Worm (Caenorhabditis elegans) whole organism, young adult: ENCODE measurements around the gene ZK617.26.
A peak's percentile ranks its signal among the peaks of the same experiment; 100 is the strongest.

Experiments
- F22D6.2 ChIP-seq: sonication (generic microtip); optimal IDR thresholded peaks from 2 replicates; lab custom pipeline; 2016; ENCODE audit warnings: mild to moderate bottlenecking, missing genetic modification characterization, missing compliant biosample characterization
- F23B12.7 ChIP-seq: sonication (generic microtip); optimal IDR thresholded peaks from 2 replicates; lab custom pipeline; 2017; ENCODE audit warnings: missing genetic modification characterization, mild to moderate bottlenecking, missing compliant biosample characterization, antibody characterized with exemption, moderate library complexity; ENCODE audit not compliant: insufficient read depth
- F33H1.4 ChIP-seq: fragments of 200-800 bp; sonication (Bioruptor generic); IDR thresholded peaks from 2 replicates; pipeline ENCODE4 v1.3.6; 2022; ENCODE audit warnings: missing genetic modification reagents, missing genetic modification characterization, missing compliant biosample characterization
- F55B11.4 ChIP-seq: sonication (generic microtip); optimal IDR thresholded peaks from 2 replicates; lab custom pipeline; 2016; ENCODE audit warnings: missing compliant biosample characterization, missing genetic modification characterization, borderline replicate concordance; ENCODE audit not compliant: insufficient read depth
- K11D2.4 ChIP-seq: fragments of 200-800 bp; sonication (Bioruptor generic); IDR thresholded peaks from 2 replicates; pipeline ENCODE4 v1.3.6; 2022; ENCODE audit warnings: missing genetic modification reagents, missing genetic modification characterization, missing compliant biosample characterization
- T26A5.8 ChIP-seq: sonication (generic microtip); optimal IDR thresholded peaks from 2 replicates; lab custom pipeline; 2016; ENCODE audit warnings: missing genetic modification characterization, missing compliant biosample characterization
- Y53G8AR.9 ChIP-seq: fragments of 200-800 bp; sonication (Bioruptor generic); conservative IDR thresholded peaks from 2 replicates; pipeline ENCODE4 v1.3.6; 2022; ENCODE audit warnings: missing genetic modification reagents, missing genetic modification characterization, missing compliant biosample characterization
- Y95B8A.8 ChIP-seq: fragments of 200-800 bp; sonication (Bioruptor generic); IDR thresholded peaks from 2 replicates; pipeline ENCODE4 v1.3.6; 2022; ENCODE audit warnings: missing genetic modification reagents, missing genetic modification characterization, missing compliant biosample characterization
- aptf-2 ChIP-seq: fragments of 200-800 bp; sonication (Bioruptor generic); conservative IDR thresholded peaks from 2 replicates; pipeline ENCODE4 v1.3.6; 2022; ENCODE audit warnings: missing genetic modification reagents, missing genetic modification characterization, missing compliant biosample characterization
- athp-1 ChIP-seq: sonication (generic microtip); optimal IDR thresholded peaks from 2 replicates; lab custom pipeline; 2017; ENCODE audit warnings: mild to moderate bottlenecking, missing genetic modification characterization, missing compliant biosample characterization
- cebp-1 ChIP-seq, 2 experiments: fragments of 200-800 bp in 1 of 2; sonication (Bioruptor generic) in 1 of 2; sonication (generic microtip) in 1 of 2; IDR thresholded peaks in 1 of 2; optimal IDR thresholded peaks in 1 of 2; 2 replicates each; pipeline versions ENCODE4 v1.3.6 to Lab custom; 2017 to 2022; ENCODE audit warnings: missing compliant biosample characterization in 2 of 2, missing genetic modification characterization in 2 of 2, mild to moderate bottlenecking in 1 of 2, missing genetic modification reagents in 1 of 2, moderate library complexity in 1 of 2
- cebp-2 ChIP-seq: fragments of 200-800 bp; sonication (Bioruptor generic); IDR thresholded peaks from 2 replicates; pipeline ENCODE4 v1.3.6; 2022; ENCODE audit warnings: missing genetic modification characterization, missing compliant biosample characterization
- ceh-27 ChIP-seq: fragments of 200-800 bp; sonication (Bioruptor generic); optimal IDR thresholded peaks from 2 replicates; lab custom pipeline; 2018; ENCODE audit warnings: mild to moderate bottlenecking, missing genetic modification characterization, moderate library complexity, missing compliant biosample characterization
- die-1 ChIP-seq: sonication (generic microtip); optimal IDR thresholded peaks from 2 replicates; lab custom pipeline; 2016; ENCODE audit warnings: missing genotype, mild to moderate bottlenecking, missing genetic modification characterization, missing compliant biosample characterization
- egl-44 ChIP-seq: fragments of 200-800 bp; sonication (Bioruptor generic); IDR thresholded peaks from 2 replicates; pipeline ENCODE4 v1.3.6; 2022; ENCODE audit warnings: missing genetic modification reagents, missing genetic modification characterization, missing compliant biosample characterization
- gei-17 ChIP-seq: fragments of 200-800 bp; sonication (Bioruptor generic); optimal IDR thresholded peaks from 2 replicates; lab custom pipeline; 2018; ENCODE audit warnings: mild to moderate bottlenecking, missing genetic modification characterization, missing compliant biosample characterization
- hmg-1.2 ChIP-seq: fragments of 200-800 bp; sonication (Bioruptor generic); IDR thresholded peaks from 2 replicates; pipeline ENCODE4 v1.3.6; 2022; ENCODE audit warnings: missing genetic modification reagents, missing genetic modification characterization, missing compliant biosample characterization
- hmg-20 ChIP-seq: fragments of 200-800 bp; sonication (Bioruptor generic); IDR thresholded peaks from 2 replicates; pipeline ENCODE4 v1.3.6; 2022; ENCODE audit warnings: missing genetic modification reagents, missing genetic modification characterization, missing compliant biosample characterization
- hsf-1 ChIP-seq: fragments of 200-800 bp; sonication (Bioruptor generic); IDR thresholded peaks from 2 replicates; pipeline ENCODE4 v1.3.6; 2022; ENCODE audit warnings: missing genetic modification reagents, missing genetic modification characterization, missing compliant biosample characterization
- lag-1 ChIP-seq: fragments of 200-800 bp; sonication (Bioruptor generic); IDR thresholded peaks from 2 replicates; pipeline ENCODE4 v1.3.6; 2022; ENCODE audit warnings: missing genetic modification reagents, missing genetic modification characterization, missing compliant biosample characterization
- let-526 ChIP-seq: fragments of 200-800 bp; sonication (Bioruptor generic); IDR thresholded peaks from 2 replicates; pipeline ENCODE4 v1.3.6; 2022; ENCODE audit warnings: missing genetic modification reagents, missing genetic modification characterization, missing compliant biosample characterization
- lin-40 ChIP-seq: sonication (generic microtip); optimal IDR thresholded peaks from 2 replicates; lab custom pipeline; 2016; ENCODE audit warnings: missing genetic modification characterization, mild to moderate bottlenecking, missing compliant biosample characterization, missing genotype, missing genetic modification reagents
- lin-54 ChIP-seq: fragments of 200-800 bp; sonication (Bioruptor generic); optimal IDR thresholded peaks from 2 replicates; lab custom pipeline; 2018; ENCODE audit warnings: mild to moderate bottlenecking, missing genetic modification characterization, missing compliant biosample characterization
- lsl-1 ChIP-seq: fragments of 200-800 bp; sonication (Bioruptor generic); optimal IDR thresholded peaks from 2 replicates; lab custom pipeline; 2018; ENCODE audit warnings: mild to moderate bottlenecking, missing genetic modification characterization, moderate library complexity, missing compliant biosample characterization
- madf-6 ChIP-seq: fragments of 200-800 bp; sonication (Bioruptor generic); IDR thresholded peaks from 2 replicates; pipeline ENCODE4 v1.3.6; 2022; ENCODE audit warnings: missing genetic modification reagents, missing genetic modification characterization, missing compliant biosample characterization
- nfyb-1 ChIP-seq: fragments of 200-800 bp; sonication (Bioruptor generic); IDR thresholded peaks from 2 replicates; pipeline ENCODE4 v1.3.6; 2022; ENCODE audit warnings: missing genetic modification reagents, missing genetic modification characterization, missing compliant biosample characterization
- nhr-90 ChIP-seq: sonication (generic microtip); optimal IDR thresholded peaks from 2 replicates; lab custom pipeline; 2016; ENCODE audit warnings: missing genotype, mild to moderate bottlenecking, missing genetic modification characterization, missing compliant biosample characterization
- pbrm-1 ChIP-seq: fragments of 200-800 bp; sonication (Bioruptor generic); IDR thresholded peaks from 2 replicates; pipeline ENCODE4 v1.3.6; 2022; ENCODE audit warnings: missing genetic modification reagents, missing genetic modification characterization, missing compliant biosample characterization
- repo-1 ChIP-seq: sonication (generic microtip); optimal IDR thresholded peaks from 2 replicates; lab custom pipeline; 2017; ENCODE audit warnings: mild to moderate bottlenecking, missing genetic modification characterization, missing compliant biosample characterization
- sdz-38 ChIP-seq: sonication (generic microtip); optimal IDR thresholded peaks from 2 replicates; lab custom pipeline; 2016; ENCODE audit warnings: missing genotype, missing genetic modification characterization, missing compliant biosample characterization
- snpc-1.3 ChIP-seq: sonication (generic microtip); optimal IDR thresholded peaks from 2 replicates; lab custom pipeline; 2017; ENCODE audit warnings: missing genetic modification characterization, mild to moderate bottlenecking, missing compliant biosample characterization, antibody characterized with exemption, moderate library complexity, missing genotype, missing genetic modification reagents; ENCODE audit not compliant: insufficient read depth
- snpc-3.4 ChIP-seq: sonication (generic microtip); optimal IDR thresholded peaks from 2 replicates; lab custom pipeline; 2017; ENCODE audit warnings: missing genetic modification characterization, mild to moderate bottlenecking, missing compliant biosample characterization, antibody characterized with exemption, moderate library complexity, missing genotype, missing genetic modification reagents
- snpc-4 ChIP-seq, 5 experiments: fragments of 150-350 bp in 1 of 5; sonication (generic microtip) in 4 of 5; optimal IDR thresholded peaks; 2 replicates each; lab custom pipeline; 2014 to 2018; ENCODE audit warnings: missing genetic modification characterization in 5 of 5, missing biosample characterization in 3 of 5, antibody characterized with exemption in 2 of 5, mild to moderate bottlenecking in 2 of 5, missing compliant biosample characterization in 2 of 5, missing genotype in 2 of 5, moderate library complexity in 2 of 5, missing genetic modification reagents in 1 of 5
- tbp1 ChIP-seq: fragments of 200-800 bp; sonication (Bioruptor generic); optimal IDR thresholded peaks from 2 replicates; lab custom pipeline; 2018; ENCODE audit warnings: mild to moderate bottlenecking, missing genetic modification characterization, missing compliant biosample characterization
- tlf-1 ChIP-seq: fragments of 200-800 bp; sonication (Bioruptor generic); optimal IDR thresholded peaks from 2 replicates; lab custom pipeline; 2018; ENCODE audit warnings: mild to moderate bottlenecking, missing genetic modification characterization, missing compliant biosample characterization
- unc-130 ChIP-seq: sonication (generic microtip); optimal IDR thresholded peaks from 2 replicates; lab custom pipeline; 2016; ENCODE audit warnings: missing genetic modification reagents, missing genetic modification characterization, missing compliant biosample characterization
- zim-3 ChIP-seq: sonication (generic microtip); optimal IDR thresholded peaks from 2 replicates; lab custom pipeline; 2017; ENCODE audit warnings: mild to moderate bottlenecking, missing genetic modification characterization, moderate library complexity, missing compliant biosample characterization
- ztf-25 ChIP-seq: fragments of 200-800 bp; sonication (Bioruptor generic); IDR thresholded peaks from 2 replicates; pipeline ENCODE4 v1.3.6; 2022; ENCODE audit warnings: missing genetic modification reagents, missing genetic modification characterization, missing compliant biosample characterization
- ztf-26 ChIP-seq: sonication (generic microtip); optimal IDR thresholded peaks from 2 replicates; lab custom pipeline; 2017; ENCODE audit warnings: missing genetic modification characterization, missing compliant biosample characterization
- ztf-28 ChIP-seq: fragments of 200-800 bp; sonication (Bioruptor generic); IDR thresholded peaks from 2 replicates; pipeline ENCODE4 v1.3.6; 2022; ENCODE audit warnings: missing genetic modification reagents, missing genetic modification characterization, missing compliant biosample characterization

Gene ZK617.26

ce11 chrIV:11986407-11986806 is 24.4 kb downstream of the ZK617.26 start (continued):
- TF ChIP-seq hmg-1.2 (GFP tag; lab: Robert Waterston, UW) (no peak), hmg-20 (GFP tag; lab: Robert Waterston, UW) (no peak), egl-44 (GFP tag; lab: Robert Waterston, UW) (no peak), unc-130 (GFP tag; lab: Kevin White, UChicago) (no peak)

ce11 chrIV:11970171-11970570 is 40.6 kb downstream of the ZK617.26 start, which contains the start of gene ZK829.9:
TSS of gene ZK829.9 (plus strand) at chrIV:11970534.
- TF ChIP-seq gei-17 (GFP tag; lab: Kevin White, UChicago), result no peak
- TF ChIP-seq aptf-2, result peak; percentile 96
- no peak for TF ChIP-seq ztf-28
- TF ChIP-seq cebp-2 (GFP tag; lab: Robert Waterston, UW), result 0 out of 2 replicates have a peak, but pooled peaks have one; percentile 34
- TF ChIP-seq F22D6.2 (tag; lab: Kevin White, UChicago), result no peak
- TF ChIP-seq hsf-1 (GFP tag; lab: Robert Waterston, UW), result 0 out of 2 replicates have a peak, but pooled peaks have one; percentile 31
- no peak for TF ChIP-seq nfyb-1 (GFP tag; lab: Robert Waterston, UW)

ce11 chrIV:11965327-11965726 is 45.4 kb downstream of the ZK617.26 start, which contains the start of gene srj-1:
TSS of gene srj-1 (minus strand) at chrIV:11965427.
- TF ChIP-seq tlf-1, result no peak
- TF ChIP-seq ceh-27 (GFP tag; lab: Kevin White, UChicago), result no peak
- no peak for TF ChIP-seq F23B12.7 (tag; lab: Kevin White, UChicago)
- no peak for TF ChIP-seq let-526
- no peak for TF ChIP-seq lin-54 (GFP tag; lab: Kevin White, UChicago)
- no peak for TF ChIP-seq nhr-90 (tag; lab: Kevin White, UChicago)
- TF ChIP-seq K11D2.4 (GFP tag; lab: Robert Waterston, UW), result no peak
- TF ChIP-seq pbrm-1 (GFP tag; lab: Robert Waterston, UW), result no peak
- no peak for TF ChIP-seq Y95B8A.8 (GFP tag; lab: Robert Waterston, UW)
- TF ChIP-seq sdz-38 (tag; lab: Kevin White, UChicago), result no peak
- TF ChIP-seq athp-1 (tag; lab: Kevin White, UChicago), result no peak

- TF ChIP-seq tlf-1, result peak; percentile 29
- peak; percentile 73 for TF ChIP-seq lin-40 (tag; lab: Kevin White, UChicago)
- TF ChIP-seq lsl-1 (GFP tag; lab: Kevin White, UChicago), result peak; percentile 55
- TF ChIP-seq ztf-25 (GFP tag; lab: Robert Waterston, UW), result no peak
- no peak for TF ChIP-seq nhr-90 (tag; lab: Kevin White, UChicago)
- no peak for TF ChIP-seq F55B11.4
- TF ChIP-seq repo-1 (tag; lab: Kevin White, UChicago), result peak; percentile 12
- TF ChIP-seq cebp-1 (GFP tag; IDR thresholded peaks at IDR 0.05; lab: Robert Waterston, UW), result 0 out of 2 replicates have a peak, but pooled peaks have one; percentile 39
- TF ChIP-seq cebp-1 (tag; optimal IDR thresholded peaks at IDR 0.05; lab: Kevin White, UChicago), result peak; percentile 85
- peak; percentile 83 for TF ChIP-seq madf-6
- peak; percentile 39 for TF ChIP-seq tbp1 (GFP tag; lab: Kevin White, UChicago)
- no peak for TF ChIP-seq snpc-4 (GFP tag; optimal IDR thresholded peaks at IDR 0.05; lab: Kevin White, UChicago)
- peak; percentile 24 to 58 (median 40) for TF ChIP-seq snpc-4 (tag; optimal IDR thresholded peaks at IDR 0.05; lab: Kevin White, UChicago)
- no peak for TF ChIP-seq die-1
- no peak for TF ChIP-seq egl-44 (GFP tag; lab: Robert Waterston, UW)
- no peak for TF ChIP-seq snpc-3.4 (tag; lab: Kevin White, UChicago)
- TF ChIP-seq zim-3 (tag; lab: Kevin White, UChicago), result no peak
- no peak for TF ChIP-seq lag-1
- TF ChIP-seq ztf-26, result no peak
- no peak for TF ChIP-seq T26A5.8 (tag; lab: Kevin White, UChicago)
- TF ChIP-seq pbrm-1 (GFP tag; lab: Robert Waterston, UW), result peak; percentile 63; the same call in 1 of the 2 replicates
- 0 out of 2 replicates have a peak, but pooled peaks have one; percentile 21 for TF ChIP-seq Y53G8AR.9
- TF ChIP-seq F33H1.4 (GFP tag; lab: Robert Waterston, UW), result peak; percentile 67
- peak; percentile 53 for TF ChIP-seq snpc-1.3 (tag; lab: Kevin White, UChicago)
Observed at ce11 chrIV:11961485-11962255, 49.1 kb downstream of the ZK617.26 start, which contains the start of gene ZK829.7. TSS of gene ZK829.7 (minus strand) at chrIV:11961535.
